Fruit fly (Drosophila melanogaster) whole organism, embryonic: ENCODE data around the gene Gr93a.

Experiments
- CG11247 ChIP-seq: fragments of 200-800 bp; sonication (Bioruptor generic); IDR thresholded peaks from 2 replicates; pipeline ENCODE4 v1.3.6; 2022; ENCODE audit warnings: missing biosample characterization, missing genetic modification characterization
- CG11723 ChIP-seq: fragments of 200-800 bp; sonication (Bioruptor generic); optimal IDR thresholded peaks from 2 replicates; lab custom pipeline; 2017; ENCODE audit warnings: missing biosample characterization, mild to moderate bottlenecking, missing genetic modification characterization
- CG12769 ChIP-seq: fragments of 200-800 bp; sonication (Bioruptor generic); optimal IDR thresholded peaks from 2 replicates; lab custom pipeline; 2019; ENCODE audit warnings: missing biosample characterization, mild to moderate bottlenecking, missing genetic modification characterization, moderate library complexity
- CG13287 ChIP-seq: fragments of 200-800 bp; sonication (Bioruptor generic); IDR thresholded peaks from 2 replicates; pipeline ENCODE4 v1.3.6; 2022; ENCODE audit warnings: missing biosample characterization, missing genetic modification characterization; ENCODE audit not compliant: partially characterized antibody
- CG14710 ChIP-seq: fragments of 200-800 bp; sonication (Bioruptor generic); optimal IDR thresholded peaks from 3 replicates; lab custom pipeline; 2019; ENCODE audit warnings: missing biosample characterization, mild to moderate bottlenecking, missing genetic modification characterization, moderate library complexity
- CG16815 ChIP-seq: fragments of 200-800 bp; sonication (Bioruptor generic); optimal IDR thresholded peaks from 3 replicates; lab custom pipeline; 2017; ENCODE audit warnings: missing biosample characterization, mild to moderate bottlenecking, missing genetic modification characterization
- CG1832 ChIP-seq: fragments of 200-800 bp; sonication (Bioruptor generic); optimal IDR thresholded peaks from 2 replicates; lab custom pipeline; 2017; ENCODE audit warnings: missing biosample characterization, mild to moderate bottlenecking, missing genetic modification characterization, inconsistent platforms
- CG18599 ChIP-seq: fragments of 200-800 bp; sonication (Bioruptor generic); optimal IDR thresholded peaks from 3 replicates; lab custom pipeline; 2017; ENCODE audit warnings: missing biosample characterization, missing genetic modification characterization, mild to moderate bottlenecking, moderate library complexity, missing genetic modification reagents
- CG3065 ChIP-seq: fragments of 200-800 bp; sonication (Bioruptor generic); optimal IDR thresholded peaks from 2 replicates; lab custom pipeline; 2016; ENCODE audit warnings: missing biosample characterization, missing genetic modification characterization
- CG31441 ChIP-seq: fragments of 200-800 bp; sonication (Bioruptor generic); IDR thresholded peaks from 2 replicates; pipeline ENCODE4 v1.3.6; 2022; ENCODE audit warnings: missing biosample characterization, missing genetic modification characterization
- CG32767 ChIP-seq: fragments of 200-800 bp; sonication (Bioruptor generic); IDR thresholded peaks from 2 replicates; pipeline ENCODE4 v1.3.6; 2022; ENCODE audit warnings: missing biosample characterization, missing genetic modification characterization
- CG3995 ChIP-seq: fragments of 200-800 bp; sonication (Bioruptor generic); optimal IDR thresholded peaks from 3 replicates; lab custom pipeline; 2016; ENCODE audit warnings: missing biosample characterization, missing genetic modification characterization
- CG6765 ChIP-seq: fragments of 200-800 bp; sonication (Bioruptor generic); optimal IDR thresholded peaks from 3 replicates; lab custom pipeline; 2017; ENCODE audit warnings: missing biosample characterization, mild to moderate bottlenecking, missing genetic modification characterization
- CG7357 ChIP-seq: fragments of 200-800 bp; sonication (Bioruptor generic); IDR thresholded peaks from 3 replicates; pipeline ENCODE4 v1.3.6; 2022; ENCODE audit warnings: missing biosample characterization, missing genetic modification characterization
- CG7963 ChIP-seq: fragments of 200-800 bp; sonication (Bioruptor generic); IDR thresholded peaks from 3 replicates; pipeline ENCODE4 v1.3.6; 2022; ENCODE audit warnings: missing biosample characterization, missing genetic modification characterization; ENCODE audit not compliant: partially characterized antibody
- CG7987 ChIP-seq: fragments of 200-800 bp; sonication (Bioruptor generic); optimal IDR thresholded peaks from 2 replicates; lab custom pipeline; 2018; ENCODE audit warnings: missing biosample characterization, mild to moderate bottlenecking, missing genetic modification characterization, moderate library complexity
- CG9817 ChIP-seq: fragments of 200-800 bp; sonication (Bioruptor generic); optimal IDR thresholded peaks from 2 replicates; lab custom pipeline; 2018; ENCODE audit warnings: missing biosample characterization, mild to moderate bottlenecking, missing genetic modification characterization, moderate library complexity
- E2f1 ChIP-seq: fragments of 200-800 bp; sonication (Bioruptor generic); IDR thresholded peaks from 2 replicates; pipeline ENCODE4 v1.3.6; 2022; ENCODE audit warnings: missing biosample characterization, missing genetic modification characterization
- Fer1 ChIP-seq: fragments of 200-800 bp; sonication (Bioruptor generic); optimal IDR thresholded peaks from 2 replicates; lab custom pipeline; 2017; ENCODE audit warnings: missing biosample characterization, mild to moderate bottlenecking, missing genetic modification characterization
- Hr51 ChIP-seq, 2 experiments: fragments of 200-800 bp; sonication (Bioruptor generic); optimal IDR thresholded peaks; 2 replicates in 1 of 2; 3 replicates in 1 of 2; lab custom pipeline; 2016 to 2018; ENCODE audit warnings: missing biosample characterization in 2 of 2, missing genetic modification characterization in 2 of 2, mild to moderate bottlenecking in 1 of 2, moderate library complexity in 1 of 2
- Max ChIP-seq: fragments of 200-800 bp; sonication (Bioruptor generic); optimal IDR thresholded peaks from 2 replicates; lab custom pipeline; 2016; ENCODE audit warnings: missing biosample characterization, mild to moderate bottlenecking, missing genetic modification characterization
- Med ChIP-seq: fragments of 200-800 bp; sonication (Bioruptor generic); peaks from one replicate; lab custom pipeline; 2016; ENCODE audit warnings: missing biosample characterization, missing genetic modification characterization, mild to moderate bottlenecking, inconsistent platforms, moderate library complexity
- Meics ChIP-seq: fragments of 200-800 bp; sonication (Bioruptor generic); optimal IDR thresholded peaks from 2 replicates; lab custom pipeline; 2017; ENCODE audit warnings: missing biosample characterization, mild to moderate bottlenecking, missing genetic modification characterization
- Nf-YA ChIP-seq: fragments of 200-800 bp; sonication (Bioruptor generic); IDR thresholded peaks from 2 replicates; pipeline ENCODE4 v1.3.6; 2022; ENCODE audit warnings: missing biosample characterization, missing genetic modification characterization
- PHDP ChIP-seq: fragments of 200-800 bp; sonication (Bioruptor generic); optimal IDR thresholded peaks from 3 replicates; lab custom pipeline; 2018; ENCODE audit warnings: missing biosample characterization, mild to moderate bottlenecking, missing genetic modification characterization, moderate library complexity
- Ssrp ChIP-seq: fragments of 200-800 bp; sonication (Bioruptor generic); optimal IDR thresholded peaks from 2 replicates; lab custom pipeline; 2018; ENCODE audit warnings: missing biosample characterization, mild to moderate bottlenecking, missing genetic modification characterization, moderate library complexity
- Xrp1 ChIP-seq: fragments of 200-800 bp; sonication (Bioruptor generic); IDR thresholded peaks from 2 replicates; pipeline ENCODE4 v1.3.6; 2022; ENCODE audit warnings: missing biosample characterization, missing genetic modification characterization
- ase ChIP-seq: fragments of 200-800 bp; sonication (Bioruptor generic); IDR thresholded peaks from 3 replicates; pipeline ENCODE4 v1.3.6; 2022; ENCODE audit warnings: missing biosample characterization, missing genetic modification characterization
- bab2 ChIP-seq: fragments of 200-800 bp; sonication (Bioruptor generic); optimal IDR thresholded peaks from 2 replicates; lab custom pipeline; 2016; ENCODE audit warnings: missing biosample characterization, missing genetic modification characterization
- cas ChIP-seq: fragments of 200-800 bp; sonication (Bioruptor generic); IDR thresholded peaks from 2 replicates; pipeline ENCODE4 v1.3.6; 2022; ENCODE audit warnings: missing biosample characterization, missing genetic modification characterization
- cg ChIP-seq: fragments of 200-800 bp; sonication (Bioruptor generic); optimal IDR thresholded peaks from 3 replicates; lab custom pipeline; 2019; ENCODE audit warnings: missing biosample characterization, mild to moderate bottlenecking, missing genetic modification characterization, moderate library complexity
- corto ChIP-seq: fragments of 200-800 bp; sonication (Bioruptor generic); optimal IDR thresholded peaks from 2 replicates; lab custom pipeline; 2016; ENCODE audit warnings: missing biosample characterization, mild to moderate bottlenecking, missing genetic modification characterization, moderate library complexity
- danr ChIP-seq: fragments of 200-800 bp; sonication (Bioruptor generic); IDR thresholded peaks from 2 replicates; pipeline ENCODE4 v1.3.6; 2022; ENCODE audit warnings: missing biosample characterization, missing genetic modification characterization
- fd102C ChIP-seq: fragments of 200-800 bp; sonication (Bioruptor generic); optimal IDR thresholded peaks from 2 replicates; lab custom pipeline; 2018; ENCODE audit warnings: missing biosample characterization, mild to moderate bottlenecking, missing genetic modification characterization, moderate library complexity
- fd96Cb ChIP-seq: fragments of 200-800 bp; sonication (Bioruptor generic); optimal IDR thresholded peaks from 2 replicates; lab custom pipeline; 2018; ENCODE audit warnings: missing biosample characterization, mild to moderate bottlenecking, missing genetic modification characterization, moderate library complexity
- her ChIP-seq: fragments of 200-800 bp; sonication (Bioruptor generic); optimal IDR thresholded peaks from 2 replicates; lab custom pipeline; 2016; ENCODE audit warnings: missing biosample characterization, missing genetic modification characterization
- hkb ChIP-seq, 2 experiments: fragments of 200-800 bp in 1 of 2; fragments of >200 bp in 1 of 2; sonication (Bioruptor generic) in 1 of 2; IDR thresholded peaks in 1 of 2; optimal IDR thresholded peaks in 1 of 2; 2 replicates each; pipeline versions ENCODE4 v1.3.6 to Lab custom; 2017 to 2022; ENCODE audit warnings: missing biosample characterization in 1 of 2, missing genetic modification characterization in 1 of 2
- insv ChIP-seq, 2 experiments: fragments of 200-800 bp; sonication (Bioruptor generic); optimal IDR thresholded peaks; 3 replicates each; lab custom pipeline; 2016 to 2018; ENCODE audit warnings: missing biosample characterization in 2 of 2, missing genetic modification characterization in 2 of 2
- jing ChIP-seq: fragments of 200-800 bp; sonication (Bioruptor generic); optimal IDR thresholded peaks from 2 replicates; lab custom pipeline; 2018; ENCODE audit warnings: missing biosample characterization, mild to moderate bottlenecking, missing genetic modification characterization
- kni ChIP-seq: fragments of 200-800 bp; sonication (Bioruptor generic); optimal IDR thresholded peaks from 3 replicates; lab custom pipeline; 2017; ENCODE audit warnings: mild to moderate bottlenecking, missing biosample characterization, missing genetic modification reagents, missing genetic modification characterization
- knrl ChIP-seq: fragments of 200-800 bp; sonication (Bioruptor generic); IDR thresholded peaks from 3 replicates; pipeline ENCODE4 v1.3.6; 2022; ENCODE audit warnings: missing biosample characterization, missing genetic modification characterization; ENCODE audit not compliant: partially characterized antibody
- lmd ChIP-seq: fragments of 200-800 bp; sonication (Bioruptor generic); IDR thresholded peaks from 2 replicates; pipeline ENCODE4 v1.3.6; 2022; ENCODE audit warnings: missing biosample characterization, missing genetic modification characterization
- mam ChIP-seq: fragments of 200-800 bp; sonication (Bioruptor generic); optimal IDR thresholded peaks from 3 replicates; lab custom pipeline; 2016; ENCODE audit warnings: missing biosample characterization, missing genetic modification characterization
- nom ChIP-seq: fragments of 200-800 bp; sonication (Bioruptor generic); optimal IDR thresholded peaks from 2 replicates; lab custom pipeline; 2017; ENCODE audit warnings: missing biosample characterization, missing genetic modification characterization, mild to moderate bottlenecking, moderate library complexity, missing genetic modification reagents
- peb ChIP-seq: fragments of 200-800 bp; sonication (Bioruptor generic); IDR thresholded peaks from 2 replicates; pipeline ENCODE4 v1.3.6; 2022; ENCODE audit warnings: missing biosample characterization, missing genetic modification characterization
- pho ChIP-seq: fragments of 200-800 bp; sonication (Bioruptor generic); optimal IDR thresholded peaks from 2 replicates; lab custom pipeline; 2016; ENCODE audit warnings: missing biosample characterization, missing genetic modification characterization
- seq ChIP-seq: fragments of 200-800 bp; sonication (Bioruptor generic); IDR thresholded peaks from 2 replicates; pipeline ENCODE4 v1.3.6; 2022; ENCODE audit warnings: missing biosample characterization, missing genetic modification characterization
- sisA ChIP-seq: fragments of 200-800 bp; sonication (Bioruptor generic); IDR thresholded peaks from 2 replicates; pipeline ENCODE4 v1.3.6; 2022; ENCODE audit warnings: missing biosample characterization, missing genetic modification characterization
- unpg ChIP-seq: fragments of 200-800 bp; sonication (Bioruptor generic); optimal IDR thresholded peaks from 3 replicates; lab custom pipeline; 2018; ENCODE audit warnings: missing biosample characterization, mild to moderate bottlenecking, missing genetic modification characterization, moderate library complexity

Gene Gr93a

dm6 chr3R:21859509-21859908 is 27.2 kb downstream of the Gr93a start (continued):
- no peak for TF ChIP-seq mam (GFP tag; lab: Kevin White, UChicago)
- TF ChIP-seq bab2 (GFP tag; lab: Kevin White, UChicago): peak; percentile 47
- TF ChIP-seq CG32767 (GFP tag; lab: Robert Waterston, UW): 0 out of 2 replicates have a peak, but pooled peaks have one; percentile 27
- no peak for TF ChIP-seq Nf-YA (GFP tag; lab: Robert Waterston, UW)
- no peak for TF ChIP-seq kni (GFP tag; lab: Kevin White, UChicago)
- TF ChIP-seq PHDP (tag; lab: Kevin White, UChicago): peak; percentile 62
- no peak for TF ChIP-seq hkb (optimal IDR thresholded peaks at IDR 0.05; lab: Kevin White, UChicago)
- TF ChIP-seq hkb (GFP tag; IDR thresholded peaks at IDR 0.05; lab: Robert Waterston, UW): peak; percentile 53; the same call in 1 of the 2 replicates
- TF ChIP-seq CG14710: peak; percentile 53
- TF ChIP-seq CG1832 (GFP tag; lab: Kevin White, UChicago): no peak
- TF ChIP-seq lmd (GFP tag; lab: Robert Waterston, UW): 0 out of 2 replicates have a peak, but pooled peaks have one; percentile 11
- peak; percentile 39; the same call in 1 of the 2 replicates for TF ChIP-seq E2f1
- TF ChIP-seq Ssrp (tag; lab: Kevin White, UChicago): peak; percentile 63
- no peak for TF ChIP-seq cg (GFP tag; lab: Kevin White, UChicago)
- peak; percentile 23 for TF ChIP-seq fd96Cb (tag; lab: Kevin White, UChicago)
- 0 out of 3 replicates have a peak, but pooled peaks have one; percentile 45 for TF ChIP-seq CG7357 (GFP tag; lab: Robert Waterston, UW)
- peak; percentile 19 for TF ChIP-seq Max
- TF ChIP-seq corto (GFP tag; lab: Kevin White, UChicago): peak; percentile 93
- no peak for TF ChIP-seq insv (GFP tag; optimal IDR thresholded peaks at IDR 0.05; lab: Kevin White, UChicago)
- no peak for TF ChIP-seq CG3065 (GFP tag; lab: Kevin White, UChicago)
- no peak for TF ChIP-seq peb (GFP tag; lab: Robert Waterston, UW)
- no peak for TF ChIP-seq ase
- TF ChIP-seq seq (GFP tag; lab: Robert Waterston, UW): no peak
- TF ChIP-seq CG16815 (GFP tag; lab: Kevin White, UChicago): peak; percentile 55
- TF ChIP-seq pho (GFP tag; lab: Kevin White, UChicago): no peak
- no peak for TF ChIP-seq danr (GFP tag; lab: Robert Waterston, UW)
- TF ChIP-seq Hr51 (GFP tag; optimal IDR thresholded peaks at IDR 0.05; lab: Kevin White, UChicago): peak; percentile 9 to 35
- no peak for TF ChIP-seq CG6765 (GFP tag; lab: Kevin White, UChicago)
- TF ChIP-seq unpg (GFP tag; lab: Kevin White, UChicago): peak; percentile 57
- TF ChIP-seq CG31441 (GFP tag; lab: Robert Waterston, UW): peak; percentile 63
- no peak for TF ChIP-seq CG11247 (GFP tag; lab: Robert Waterston, UW)
- TF ChIP-seq Fer1 (GFP tag; lab: Kevin White, UChicago): no peak
- no peak for TF ChIP-seq CG7963 (GFP tag; lab: Robert Waterston, UW)
- peak; percentile 14 for TF ChIP-seq CG12769 (tag; lab: Kevin White, UChicago)
- no peak for TF ChIP-seq CG18599
- TF ChIP-seq Xrp1 (GFP tag; lab: Robert Waterston, UW): peak; percentile 76
- TF ChIP-seq CG11723 (GFP tag; lab: Kevin White, UChicago): peak; percentile 9
- TF ChIP-seq Meics (GFP tag; lab: Kevin White, UChicago): no peak
- TF ChIP-seq CG9817: peak; percentile 16
- peak; percentile 20; the same call in 1 of the 2 replicates for TF ChIP-seq sisA (GFP tag; lab: Robert Waterston, UW)
- no peak for TF ChIP-seq CG13287 (GFP tag; lab: Robert Waterston, UW)
- TF ChIP-seq knrl (GFP tag; lab: Robert Waterston, UW): no peak
- peak; percentile 27 for TF ChIP-seq jing (GFP tag; lab: Kevin White, UChicago)
- no peak for TF ChIP-seq CG7987 (GFP tag; lab: Kevin White, UChicago)
- peak; percentile 61 for TF ChIP-seq nom (GFP tag; lab: Kevin White, UChicago)
- no peak for TF ChIP-seq CG3995
- no peak for TF ChIP-seq cas (GFP tag; lab: Robert Waterston, UW)
- peak; percentile 16 for TF ChIP-seq fd102C (GFP tag; lab: Kevin White, UChicago)
- TF ChIP-seq her (GFP tag; lab: Kevin White, UChicago): no peak
- TF ChIP-seq Med: peak; percentile 44
